Worm (Caenorhabditis elegans) whole organism, young adult: ENCODE results near the gene Y54F10AM.15.
"Not testable (repeated sequence)": the region's sequence is repeated elsewhere in the genome, so short reads cannot be mapped to it uniquely, and the experiment has no call there.

Source experiments
- B0261.1 ChIP-seq: sonication (generic microtip); optimal IDR thresholded peaks from 2 replicates; lab custom pipeline; 2016; ENCODE audit warnings: mild to moderate bottlenecking, missing genetic modification characterization, moderate library complexity, missing compliant biosample characterization
- D2030.7 ChIP-seq: fragments of 200-800 bp; sonication (Bioruptor generic); IDR thresholded peaks from 2 replicates; pipeline ENCODE4 v1.3.6; 2022; ENCODE audit warnings: missing genetic modification reagents, missing genetic modification characterization, missing compliant biosample characterization
- F33H1.4 ChIP-seq: fragments of 200-800 bp; sonication (Bioruptor generic); IDR thresholded peaks from 2 replicates; pipeline ENCODE4 v1.3.6; 2022; ENCODE audit warnings: missing genetic modification reagents, missing genetic modification characterization, missing compliant biosample characterization
- F39B2.1 ChIP-seq: fragments of 200-800 bp; sonication (Bioruptor generic); IDR thresholded peaks from 2 replicates; pipeline ENCODE4 v1.3.6; 2022; ENCODE audit warnings: missing genetic modification reagents, missing genetic modification characterization, missing compliant biosample characterization
- Y53F4B.3 ChIP-seq: fragments of 200-800 bp; sonication (Bioruptor generic); IDR thresholded peaks from 2 replicates; pipeline ENCODE4 v1.3.6; 2022; ENCODE audit warnings: missing genetic modification reagents, missing genetic modification characterization, missing compliant biosample characterization
- Y53G8AR.9 ChIP-seq: fragments of 200-800 bp; sonication (Bioruptor generic); conservative IDR thresholded peaks from 2 replicates; pipeline ENCODE4 v1.3.6; 2022; ENCODE audit warnings: missing genetic modification reagents, missing genetic modification characterization, missing compliant biosample characterization
- Y95B8A.8 ChIP-seq: fragments of 200-800 bp; sonication (Bioruptor generic); IDR thresholded peaks from 2 replicates; pipeline ENCODE4 v1.3.6; 2022; ENCODE audit warnings: missing genetic modification reagents, missing genetic modification characterization, missing compliant biosample characterization
- aptf-3 ChIP-seq: fragments of 200-800 bp; sonication (Bioruptor generic); IDR thresholded peaks from 2 replicates; pipeline ENCODE4 v1.3.6; 2022; ENCODE audit warnings: missing genetic modification characterization, missing compliant biosample characterization
- attf-3 ChIP-seq: fragments of 200-800 bp; sonication (Bioruptor generic); conservative IDR thresholded peaks from 2 replicates; pipeline ENCODE4 v1.3.6; 2022; ENCODE audit warnings: missing genetic modification reagents, missing genetic modification characterization, missing compliant biosample characterization
- attf-6 ChIP-seq: fragments of 200-800 bp; sonication (Bioruptor generic); IDR thresholded peaks from 2 replicates; pipeline ENCODE4 v1.3.6; 2022; ENCODE audit warnings: missing genetic modification reagents, missing genetic modification characterization, missing compliant biosample characterization
- bed-1 ChIP-seq: fragments of 200-800 bp; sonication (Bioruptor generic); IDR thresholded peaks from 2 replicates; pipeline ENCODE4 v1.3.6; 2022; ENCODE audit warnings: missing genetic modification reagents, missing genetic modification characterization, missing compliant biosample characterization
- cebp-2 ChIP-seq: fragments of 200-800 bp; sonication (Bioruptor generic); IDR thresholded peaks from 2 replicates; pipeline ENCODE4 v1.3.6; 2022; ENCODE audit warnings: missing genetic modification characterization, missing compliant biosample characterization
- ceh-100 ChIP-seq: fragments of 200-800 bp; sonication (Bioruptor generic); IDR thresholded peaks from 2 replicates; pipeline ENCODE4 v1.3.6; 2022; ENCODE audit warnings: missing genetic modification reagents, missing genetic modification characterization, missing compliant biosample characterization
- ceh-40 ChIP-seq: fragments of 200-800 bp; sonication (Bioruptor generic); IDR thresholded peaks from 2 replicates; pipeline ENCODE4 v1.3.6; 2022; ENCODE audit warnings: missing genetic modification characterization, missing compliant biosample characterization
- ceh-58 ChIP-seq: fragments of 200-800 bp; sonication (Bioruptor generic); IDR thresholded peaks from 2 replicates; pipeline ENCODE4 v1.3.6; 2022; ENCODE audit warnings: missing genetic modification characterization, missing compliant biosample characterization
- ceh-91 ChIP-seq: fragments of 200-800 bp; sonication (Bioruptor generic); IDR thresholded peaks from 2 replicates; pipeline ENCODE4 v1.3.6; 2022; ENCODE audit warnings: missing genetic modification reagents, missing genetic modification characterization, missing compliant biosample characterization
- egl-18 ChIP-seq: fragments of 200-800 bp; sonication (Bioruptor generic); IDR thresholded peaks from 2 replicates; pipeline ENCODE4 v1.3.6; 2022; ENCODE audit warnings: missing genetic modification reagents, missing genetic modification characterization, missing compliant biosample characterization
- egrh-3 ChIP-seq: fragments of 200-800 bp; sonication (Bioruptor generic); IDR thresholded peaks from 2 replicates; pipeline ENCODE4 v1.3.6; 2022; ENCODE audit warnings: missing genetic modification reagents, missing genetic modification characterization, missing compliant biosample characterization
- him-1 ChIP-seq: sonication (generic microtip); optimal IDR thresholded peaks from 2 replicates; lab custom pipeline; 2016; ENCODE audit warnings: missing genotype, missing genetic modification reagents, missing genetic modification characterization, missing compliant biosample characterization
- hmg-1.2 ChIP-seq: fragments of 200-800 bp; sonication (Bioruptor generic); IDR thresholded peaks from 2 replicates; pipeline ENCODE4 v1.3.6; 2022; ENCODE audit warnings: missing genetic modification reagents, missing genetic modification characterization, missing compliant biosample characterization
- hmg-20 ChIP-seq: fragments of 200-800 bp; sonication (Bioruptor generic); IDR thresholded peaks from 2 replicates; pipeline ENCODE4 v1.3.6; 2022; ENCODE audit warnings: missing genetic modification reagents, missing genetic modification characterization, missing compliant biosample characterization
- hsf-1 ChIP-seq: fragments of 200-800 bp; sonication (Bioruptor generic); IDR thresholded peaks from 2 replicates; pipeline ENCODE4 v1.3.6; 2022; ENCODE audit warnings: missing genetic modification reagents, missing genetic modification characterization, missing compliant biosample characterization
- lag-1 ChIP-seq: fragments of 200-800 bp; sonication (Bioruptor generic); IDR thresholded peaks from 2 replicates; pipeline ENCODE4 v1.3.6; 2022; ENCODE audit warnings: missing genetic modification reagents, missing genetic modification characterization, missing compliant biosample characterization
- let-526 ChIP-seq: fragments of 200-800 bp; sonication (Bioruptor generic); IDR thresholded peaks from 2 replicates; pipeline ENCODE4 v1.3.6; 2022; ENCODE audit warnings: missing genetic modification reagents, missing genetic modification characterization, missing compliant biosample characterization
- madf-3 ChIP-seq: fragments of 200-800 bp; sonication (Bioruptor generic); IDR thresholded peaks from 2 replicates; pipeline ENCODE4 v1.3.6; 2022; ENCODE audit warnings: missing genetic modification reagents, missing genetic modification characterization, missing compliant biosample characterization
- madf-6 ChIP-seq: fragments of 200-800 bp; sonication (Bioruptor generic); IDR thresholded peaks from 2 replicates; pipeline ENCODE4 v1.3.6; 2022; ENCODE audit warnings: missing genetic modification reagents, missing genetic modification characterization, missing compliant biosample characterization
- mcd-1 ChIP-seq: fragments of 200-800 bp; sonication (Bioruptor generic); IDR thresholded peaks from 2 replicates; pipeline ENCODE4 v1.3.6; 2022; ENCODE audit warnings: missing genetic modification reagents, missing genetic modification characterization, missing compliant biosample characterization
- nfya-2 ChIP-seq: fragments of 200-800 bp; sonication (Bioruptor generic); IDR thresholded peaks from 2 replicates; pipeline ENCODE4 v1.3.6; 2022; ENCODE audit warnings: missing genetic modification reagents, missing genetic modification characterization, missing compliant biosample characterization
- nfyb-1 ChIP-seq: fragments of 200-800 bp; sonication (Bioruptor generic); IDR thresholded peaks from 2 replicates; pipeline ENCODE4 v1.3.6; 2022; ENCODE audit warnings: missing genetic modification reagents, missing genetic modification characterization, missing compliant biosample characterization
- pbrm-1 ChIP-seq: fragments of 200-800 bp; sonication (Bioruptor generic); IDR thresholded peaks from 2 replicates; pipeline ENCODE4 v1.3.6; 2022; ENCODE audit warnings: missing genetic modification reagents, missing genetic modification characterization, missing compliant biosample characterization
- rpc-1 ChIP-seq, 2 experiments: fragments of 150-350 bp in 1 of 2; sonication (generic microtip) in 1 of 2; optimal IDR thresholded peaks; 2 replicates each; lab custom pipeline; 2014 to 2018; ENCODE audit warnings: missing biosample characterization in 1 of 2, missing genetic modification characterization in 1 of 2, missing genetic modification reagents in 1 of 2, missing genotype in 1 of 2
- sea-2 ChIP-seq: fragments of 200-800 bp; sonication (Bioruptor generic); IDR thresholded peaks from 2 replicates; pipeline ENCODE4 v1.3.6; 2022; ENCODE audit warnings: missing genetic modification characterization, missing compliant biosample characterization
- snpc-4 ChIP-seq, 5 experiments: fragments of 150-350 bp in 1 of 5; sonication (generic microtip) in 4 of 5; optimal IDR thresholded peaks; 2 replicates each; lab custom pipeline; 2014 to 2018; ENCODE audit warnings: missing genetic modification characterization in 5 of 5, missing biosample characterization in 3 of 5, antibody characterized with exemption in 2 of 5, mild to moderate bottlenecking in 2 of 5, missing compliant biosample characterization in 2 of 5, missing genotype in 2 of 5, moderate library complexity in 2 of 5, missing genetic modification reagents in 1 of 5
- tbp1 ChIP-seq: fragments of 200-800 bp; sonication (Bioruptor generic); optimal IDR thresholded peaks from 2 replicates; lab custom pipeline; 2018; ENCODE audit warnings: mild to moderate bottlenecking, missing genetic modification characterization, missing compliant biosample characterization
- ztf-28 ChIP-seq: fragments of 200-800 bp; sonication (Bioruptor generic); IDR thresholded peaks from 2 replicates; pipeline ENCODE4 v1.3.6; 2022; ENCODE audit warnings: missing genetic modification reagents, missing genetic modification characterization, missing compliant biosample characterization
- ztf-6 ChIP-seq: fragments of 200-800 bp; sonication (Bioruptor generic); IDR thresholded peaks from 2 replicates; pipeline ENCODE4 v1.3.6; 2022; ENCODE audit warnings: missing genetic modification reagents, missing genetic modification characterization, missing compliant biosample characterization

Gene Y54F10AM.15

DNA sequence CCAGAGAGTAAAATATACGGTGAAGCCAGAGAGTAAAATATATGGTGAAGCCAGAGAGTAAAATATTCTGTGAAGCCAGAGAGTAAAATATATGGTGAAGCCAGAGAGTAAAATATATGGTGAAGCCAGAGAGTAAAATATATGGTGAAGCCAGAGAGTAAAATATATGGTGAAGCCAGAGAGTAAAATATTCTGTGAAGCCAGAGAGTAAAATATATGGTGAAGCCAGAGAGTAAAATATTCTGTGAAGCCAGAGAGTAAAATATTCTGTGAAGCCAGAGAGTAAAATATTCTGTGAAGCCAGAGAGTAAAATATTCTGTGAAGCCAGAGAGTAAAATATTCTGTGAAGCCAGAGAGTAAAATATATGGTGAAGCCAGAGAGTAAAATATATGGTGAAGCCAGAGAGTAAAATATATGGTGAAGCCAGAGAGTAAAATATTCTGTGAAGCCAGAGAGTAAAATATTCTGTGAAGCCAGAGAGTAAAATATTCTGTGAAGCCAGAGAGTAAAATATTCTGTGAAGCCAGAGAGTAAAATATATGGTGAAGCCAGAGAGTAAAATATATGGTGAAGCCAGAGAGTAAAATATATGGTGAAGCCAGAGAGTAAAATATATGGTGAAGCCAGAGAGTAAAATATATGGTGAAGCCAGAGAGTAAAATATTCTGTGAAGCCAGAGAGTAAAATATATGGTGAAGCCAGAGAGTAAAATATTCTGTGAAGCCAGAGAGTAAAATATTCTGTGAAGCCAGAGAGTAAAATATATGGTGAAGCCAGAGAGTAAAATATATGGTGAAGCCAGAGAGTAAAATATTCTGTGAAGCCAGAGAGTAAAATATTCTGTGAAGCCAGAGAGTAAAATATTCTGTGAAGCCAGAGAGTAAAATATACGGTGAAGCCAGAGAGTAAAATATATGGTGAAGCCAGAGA lies 30.9 kb downstream of the Y54F10AM.15 start:
- TF ChIP-seq egl-18 (GFP tag; lab: Robert Waterston, UW) (peak; percentile 74; the same call in 1 of the 2 replicates), Y53G8AR.9 (GFP tag; lab: Robert Waterston, UW) (peak; percentile 71), let-526 (peak; percentile 87; the same call in 1 of the 2 replicates), ztf-6 (GFP tag; lab: Robert Waterston, UW) (peak; percentile 87; the same call in 1 of the 2 replicates), Y53F4B.3 (peak; percentile 100), ceh-100 (peak; percentile 38; the same call in 1 of the 2 replicates), hmg-20 (GFP tag; lab: Robert Waterston, UW) (peak; percentile 75; the same call in 1 of the 2 replicates), hmg-1.2 (GFP tag; lab: Robert Waterston, UW) (peak; percentile 28; the same call in 1 of the 2 replicates), madf-3 (GFP tag; lab: Robert Waterston, UW) (peak; percentile 95), cebp-2 (GFP tag; lab: Robert Waterston, UW) (peak; percentile 93), attf-6 (peak; percentile 81), ceh-58 (GFP tag; lab: Robert Waterston, UW) (peak; percentile 99), Y95B8A.8 (GFP tag; lab: Robert Waterston, UW) (peak; percentile 75; the same call in 1 of the 2 replicates), ceh-91 (GFP tag; lab: Robert Waterston, UW) (peak; percentile 79), attf-3 (GFP tag; lab: Robert Waterston, UW) (peak; percentile 62), D2030.7 (0 out of 2 replicates have a peak, but pooled peaks have one; percentile 21), hsf-1 (GFP tag; lab: Robert Waterston, UW) (peak; percentile 84), F39B2.1 (GFP tag; lab: Robert Waterston, UW) (peak; percentile 93), ceh-40 (0 out of 2 replicates have a peak, but pooled peaks have one; percentile 35), egrh-3 (GFP tag; lab: Robert Waterston, UW) (peak; percentile 100), nfya-2 (GFP tag; lab: Robert Waterston, UW) (peak; percentile 90; the same call in 1 of the 2 replicates), lag-1 (peak; percentile 98; the same call in 1 of the 2 replicates), sea-2 (GFP tag; lab: Robert Waterston, UW) (peak; percentile 31; the same call in 1 of the 2 replicates), F33H1.4 (peak; percentile 40; the same call in 1 of the 2 replicates), bed-1 (GFP tag; lab: Robert Waterston, UW) (peak; percentile 98), pbrm-1 (GFP tag; lab: Robert Waterston, UW) (peak; percentile 18; the same call in 1 of the 2 replicates)

DNA sequence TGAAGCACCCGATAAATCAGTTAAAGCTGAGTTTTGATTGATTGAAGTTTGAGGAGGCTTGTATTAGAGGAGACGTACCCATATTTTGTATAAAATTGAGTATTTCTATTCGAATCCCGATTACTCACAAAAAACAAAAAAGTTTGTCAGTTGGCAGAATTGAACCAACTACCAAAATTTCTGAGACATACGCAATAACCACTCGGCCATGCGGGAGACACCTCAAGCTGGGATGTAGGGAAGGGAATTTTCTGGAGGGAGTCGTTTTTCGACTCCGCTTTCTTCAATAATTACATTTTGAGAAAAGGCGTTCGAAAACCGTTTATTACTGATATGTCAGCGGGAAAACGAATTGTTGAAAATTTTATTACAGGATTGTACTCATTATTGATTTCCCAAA lies 33.8 kb downstream of the Y54F10AM.15 start:
- TF ChIP-seq aptf-3 (GFP tag; lab: Robert Waterston, UW), result 0 out of 2 replicates have a peak, but pooled peaks have one; percentile 59
- 0 out of 2 replicates have a peak, but pooled peaks have one; percentile 12 for TF ChIP-seq F33H1.4
- 0 out of 2 replicates have a peak, but pooled peaks have one; percentile 39 for TF ChIP-seq hsf-1 (GFP tag; lab: Robert Waterston, UW)
- peak; percentile 16; the same call in 1 of the 2 replicates for TF ChIP-seq D2030.7
- TF ChIP-seq nfyb-1 (GFP tag; lab: Robert Waterston, UW), result peak; percentile 63; the same call in 1 of the 2 replicates
- TF ChIP-seq ztf-28 (GFP tag; lab: Robert Waterston, UW), result 0 out of 2 replicates have a peak, but pooled peaks have one; percentile 12
- TF ChIP-seq mcd-1, result peak; percentile 50; the same call in 1 of the 2 replicates
- peak; percentile 53; the same call in 1 of the 2 replicates for TF ChIP-seq madf-6
- TF ChIP-seq hmg-1.2 (GFP tag; lab: Robert Waterston, UW), result peak; percentile 48
- peak; percentile 83 for TF ChIP-seq tbp1
- not testable (repeated sequence) for TF ChIP-seq snpc-4 (GFP tag; optimal IDR thresholded peaks at IDR 0.05; lab: Kevin White, UChicago)
- TF ChIP-seq snpc-4 (tag; optimal IDR thresholded peaks at IDR 0.05; lab: Kevin White, UChicago), result peak in 1 of 4 experiments; percentile 15
- TF ChIP-seq him-1, result peak; percentile 18
- TF ChIP-seq B0261.1, result peak; percentile 55
- TF ChIP-seq rpc-1 (optimal IDR thresholded peaks at IDR 0.05; lab: Kevin White, UChicago), result peak; percentile 26
- peak; percentile 50 for TF ChIP-seq rpc-1 (tag; optimal IDR thresholded peaks at IDR 0.05; lab: Kevin White, UChicago)
- TF ChIP-seq let-526, result peak; percentile 36; the same call in 1 of the 2 replicates
